Worm (Caenorhabditis elegans): ENCODE results near the gene F22E5.20.

The F22E5.20 gene

ce11 chrII:2681118-2681517 lies 7.7 kb upstream of the F22E5.20 start, which contains the start of gene F34D6.1:
Gene F34D6.1 (minus strand): TSS chrII:2681218.
- TF ChIP-seq efl-1 (GFP tag; optimal IDR thresholded peaks at IDR 0.05) = no peak
- TF ChIP-seq D2030.7 (GFP tag; IDR thresholded peaks at IDR 0.05) = no peak
- no peak for TF ChIP-seq nfya-1 (tag; optimal IDR thresholded peaks at IDR 0.05; ENCODE audit: borderline replicate concordance, insufficient read depth)
- TF ChIP-seq ekl-4 (GFP tag; IDR thresholded peaks at IDR 0.05) = no peak
- TF ChIP-seq madf-10 (tag; optimal IDR thresholded peaks at IDR 0.05) = no peak
- TF ChIP-seq B0261.1 (tag; optimal IDR thresholded peaks at IDR 0.05) = no peak
- no peak for TF ChIP-seq Y95B8A.8 (GFP tag; IDR thresholded peaks at IDR 0.05)

ce11 chrII:2677534-2678168 lies 4.2 kb upstream of the F22E5.20 start, which contains the start of gene F22E5.17:
Gene F22E5.17 (plus strand): TSS chrII:2678041.
- TF ChIP-seq ztf-3 (GFP tag; optimal IDR thresholded peaks at IDR 0.05) = no peak
- no peak for TF ChIP-seq aptf-3 (GFP tag; IDR thresholded peaks at IDR 0.05)
- no peak for TF ChIP-seq nhr-90 (tag; optimal IDR thresholded peaks at IDR 0.05)
- no peak for TF ChIP-seq Y67H2A.10 (GFP tag; conservative IDR thresholded peaks at IDR 0.05)
- TF ChIP-seq ztf-18 (tag; optimal IDR thresholded peaks at IDR 0.05) = no peak
- TF ChIP-seq ztf-26 (tag; optimal IDR thresholded peaks at IDR 0.05) = no peak
- peak; percentile 77 for TF ChIP-seq aptf-2 (GFP tag; conservative IDR thresholded peaks at IDR 0.05)
- TF ChIP-seq snpc-4 (GFP tag; optimal IDR thresholded peaks at IDR 0.05) = no peak
- peak in 1 of 4 experiments; percentile 36 for TF ChIP-seq snpc-4 (tag; optimal IDR thresholded peaks at IDR 0.05)
- no peak for TF ChIP-seq Y56A3A.18 (GFP tag; IDR thresholded peaks at IDR 0.05)
- TF ChIP-seq akir-1 (GFP tag; optimal IDR thresholded peaks at IDR 0.05) = no peak
- TF ChIP-seq madf-3 (GFP tag; IDR thresholded peaks at IDR 0.05) = no peak
- TF ChIP-seq fkh-3 (tag; optimal IDR thresholded peaks at IDR 0.05) = no peak
- no peak for TF ChIP-seq chd-7 (tag; optimal IDR thresholded peaks at IDR 0.05)
- no peak for TF ChIP-seq hlh-12 (tag; optimal IDR thresholded peaks at IDR 0.05)
- peak; percentile 62 for TF ChIP-seq madf-8 (GFP tag; conservative IDR thresholded peaks at IDR 0.05)
- TF ChIP-seq Y53G8AR.9 (GFP tag; conservative IDR thresholded peaks at IDR 0.05) = no peak
- TF ChIP-seq pha-4 (tag; optimal IDR thresholded peaks at IDR 0.05) = no peak
- no peak for TF ChIP-seq lsl-1 (GFP tag; optimal IDR thresholded peaks at IDR 0.05)
- TF ChIP-seq ceh-79 (tag; optimal IDR thresholded peaks at IDR 0.05) = no peak
- no peak for TF ChIP-seq mes-4 (tag; optimal IDR thresholded peaks at IDR 0.05)
- TF ChIP-seq D2030.7 (GFP tag; IDR thresholded peaks at IDR 0.05) = no peak
- peak; percentile 84 for TF ChIP-seq nhr-80 (tag; optimal IDR thresholded peaks at IDR 0.05)
- TF ChIP-seq snpc-1.3 (tag; optimal IDR thresholded peaks at IDR 0.05; ENCODE audit: insufficient read depth) = no peak
- TF ChIP-seq somi-1 (GFP tag; optimal IDR thresholded peaks at IDR 0.05) = no peak
- TF ChIP-seq ztf-25 (GFP tag; IDR thresholded peaks at IDR 0.05) = no peak
- TF ChIP-seq him-1 (tag; optimal IDR thresholded peaks at IDR 0.05) = no peak
- peak; percentile 36 for TF ChIP-seq atf-7 (tag; optimal IDR thresholded peaks at IDR 0.05)
- no peak for TF ChIP-seq zfh-2 (GFP tag; conservative IDR thresholded peaks at IDR 0.05)
- TF ChIP-seq attf-6 (GFP tag; IDR thresholded peaks at IDR 0.05) = no peak
- 0 out of 2 replicates have a peak, but pooled peaks have one; percentile 17 for TF ChIP-seq dox-1 (GFP tag; IDR thresholded peaks at IDR 0.05)
- peak; percentile 63 for TF ChIP-seq efl-1 (GFP tag; optimal IDR thresholded peaks at IDR 0.05)
- TF ChIP-seq ets-4 (GFP tag; optimal IDR thresholded peaks at IDR 0.05) = no peak
- no peak for TF ChIP-seq ceh-27 (GFP tag; optimal IDR thresholded peaks at IDR 0.05)
- no peak for TF ChIP-seq sdz-38 (tag; optimal IDR thresholded peaks at IDR 0.05)
- peak; percentile 74 for TF ChIP-seq madf-6 (GFP tag; IDR thresholded peaks at IDR 0.05)
- 0 out of 2 replicates have a peak, but pooled peaks have one; percentile 10 for TF ChIP-seq ekl-4 (GFP tag; IDR thresholded peaks at IDR 0.05)

Data from whole organism, young adult.